Worm (Caenorhabditis elegans) whole organism, early embryonic: ENCODE results near the gene B0432.14.
"Not testable (repeated sequence)": the region's sequence is repeated elsewhere in the genome, so short reads cannot be mapped to it uniquely, and the experiment has no call there.

Experiments used
- B0310.2 ChIP-seq: sonication (generic microtip); optimal IDR thresholded peaks from 2 replicates; lab custom pipeline; 2016; ENCODE audit warnings: mild to moderate bottlenecking, missing genetic modification characterization, missing compliant biosample characterization
- F13C5.2 ChIP-seq: sonication (generic microtip); optimal IDR thresholded peaks from 2 replicates; lab custom pipeline; 2017; ENCODE audit warnings: mild to moderate bottlenecking, missing genetic modification characterization, inconsistent platforms, missing compliant biosample characterization
- aly-1 ChIP-seq: sonication (generic microtip); optimal IDR thresholded peaks from 2 replicates; lab custom pipeline; 2016; ENCODE audit warnings: missing genetic modification characterization, missing compliant biosample characterization
- ama-1 ChIP-seq: fragments of 150-350 bp; optimal IDR thresholded peaks from 2 replicates; lab custom pipeline; 2014
- ceh-13 ChIP-seq: fragments of 200-800 bp; sonication (Bioruptor generic); optimal IDR thresholded peaks from 2 replicates; lab custom pipeline; 2018; ENCODE audit warnings: mild to moderate bottlenecking, missing genetic modification characterization, missing compliant biosample characterization
- ceh-36 ChIP-seq: sonication (generic microtip); optimal IDR thresholded peaks from 2 replicates; lab custom pipeline; 2016; ENCODE audit warnings: missing genetic modification characterization, inconsistent platforms, missing compliant biosample characterization
- hmg-4 ChIP-seq: fragments of 200-800 bp; sonication (Bioruptor generic); optimal IDR thresholded peaks from 2 replicates; lab custom pipeline; 2018; ENCODE audit warnings: mild to moderate bottlenecking, missing genetic modification characterization, missing compliant biosample characterization
- hnd-1 ChIP-seq: sonication (generic microtip); optimal IDR thresholded peaks from 2 replicates; lab custom pipeline; 2016; ENCODE audit warnings: missing genetic modification characterization, missing compliant biosample characterization
- sea-1 ChIP-seq: fragments of 200-800 bp; sonication (Bioruptor generic); conservative IDR thresholded peaks from 2 replicates; pipeline ENCODE4 v1.3.6; 2022; ENCODE audit warnings: missing genetic modification characterization, missing compliant biosample characterization
- tbx-37 ChIP-seq: fragments of 200-800 bp; sonication (Bioruptor generic); conservative IDR thresholded peaks from 2 replicates; pipeline ENCODE4 v1.3.6; 2022; ENCODE audit warnings: missing genetic modification reagents, missing genetic modification characterization, missing compliant biosample characterization
- tra-4 ChIP-seq: sonication (generic microtip); optimal IDR thresholded peaks from 2 replicates; lab custom pipeline; 2017; ENCODE audit warnings: missing genetic modification characterization, missing compliant biosample characterization

Gene B0432.14

DNA sequence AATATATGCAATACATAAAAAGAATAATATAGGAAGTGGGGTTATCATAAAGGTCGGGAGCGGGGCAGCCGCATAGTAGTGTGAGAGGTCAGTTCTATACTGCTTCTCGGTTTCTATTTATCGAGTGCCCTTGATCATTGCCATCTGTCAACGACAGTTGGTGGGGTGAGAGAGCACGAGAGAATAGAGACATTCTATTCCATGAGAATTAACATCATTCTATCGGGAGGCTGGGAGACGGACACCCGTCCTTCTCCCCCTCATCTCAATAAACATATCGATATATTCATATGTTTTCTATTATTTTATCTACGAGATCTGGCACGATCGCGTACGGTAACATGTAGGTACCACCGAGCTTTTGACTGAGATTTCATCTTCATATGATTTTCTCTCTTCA, 48.0 kb downstream of the B0432.14 start, which contains the start of gene mps-2:
mps-2 (minus strand) TSS at position 101 of the 400 bp plus-strand sequence.
- TF ChIP-seq ceh-13 (GFP tag; lab: Kevin White, UChicago); ama-1 (lab: Kevin White, UChicago); ceh-36 (tag; lab: Kevin White, UChicago): not testable (repeated sequence)

DNA sequence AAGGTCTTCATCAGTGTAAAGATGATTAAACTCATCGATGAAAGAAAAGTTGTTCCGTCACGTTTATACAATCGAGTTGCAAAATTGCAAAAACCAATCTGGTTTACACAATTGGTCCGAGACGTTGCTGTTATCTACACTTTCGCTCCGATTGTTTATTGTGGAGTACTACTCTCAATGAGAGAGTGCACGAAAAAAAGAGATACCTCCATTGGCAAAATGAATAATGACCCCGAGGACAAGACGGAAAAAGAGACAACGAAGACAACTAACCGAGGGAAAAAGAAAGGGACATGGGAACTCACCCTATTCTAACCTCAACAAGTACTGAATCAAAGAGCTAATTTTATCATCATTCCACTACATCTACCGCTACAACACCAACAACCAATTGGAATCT, 49.4 kb downstream of the B0432.14 start:
- TF ChIP-seq hmg-4 (no peak), tra-4 (no peak), F13C5.2 (no peak), tbx-37 (GFP tag; lab: Robert Waterston, UW) (no peak), ama-1 (lab: Kevin White, UChicago) (no peak), B0310.2 (no peak), hnd-1 (tag; lab: Kevin White, UChicago) (no peak), aly-1 (tag; lab: Kevin White, UChicago) (no peak), sea-1 (GFP tag; lab: Robert Waterston, UW) (no peak)
